Fruit fly (Drosophila melanogaster): Measurements from ENCODE around the gene p.

DNA sequence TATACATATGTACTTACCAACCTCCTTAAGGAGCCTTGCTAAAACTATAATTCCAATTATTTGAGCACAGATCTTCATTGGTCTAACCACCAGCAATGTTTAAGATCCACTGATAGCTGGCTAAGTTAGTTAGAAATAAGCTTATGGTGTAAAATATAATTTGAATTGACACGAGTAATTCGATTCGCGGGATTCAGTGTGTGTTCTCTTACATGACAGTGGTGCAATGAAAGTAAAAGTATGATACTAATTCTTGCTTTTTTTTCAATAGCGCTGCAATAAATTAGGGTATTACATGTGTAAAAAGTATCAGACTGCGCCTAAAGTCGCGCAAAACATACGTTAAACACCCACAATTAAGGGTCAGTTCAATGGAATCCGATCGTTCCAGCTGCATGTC is 9.4 kb upstream of the p start, which contains the start of gene CG33325:
- TF ChIP-seq Rel (GFP tag; optimal IDR thresholded peaks at IDR 0.05) = no peak
- TF ChIP-seq Rel (tag; optimal IDR thresholded peaks at IDR 0.05) = no peak
- no peak for TF ChIP-seq psq (GFP tag; optimal IDR thresholded peaks at IDR 0.05)
- no peak for TF ChIP-seq Myc (optimal IDR thresholded peaks at IDR 0.05)
- TF ChIP-seq Jra (GFP tag; optimal IDR thresholded peaks at IDR 0.05) = no peak
- no peak for TF ChIP-seq ey (GFP tag; optimal IDR thresholded peaks at IDR 0.05)
- no peak for TF ChIP-seq pan (optimal IDR thresholded peaks at IDR 0.05)
- TF ChIP-seq dsf (GFP tag; optimal IDR thresholded peaks at IDR 0.05; ENCODE audit: borderline replicate concordance) = no peak
- TF ChIP-seq Hr83 (GFP tag; optimal IDR thresholded peaks at IDR 0.05; ENCODE audit: poor library complexity, severe bottlenecking) = no peak
- TF ChIP-seq sage (GFP tag; optimal IDR thresholded peaks at IDR 0.05) = no peak
- TF ChIP-seq fru (GFP tag; optimal IDR thresholded peaks at IDR 0.05) = no peak
